Fruit fly (Drosophila melanogaster): Measurements from ENCODE around the gene CG17325.

dm6 chr2L:18796446-18796845, 16.0 kb upstream of the CG17325 start:
- TF ChIP-seq CTCF (optimal IDR thresholded peaks at IDR 0.05) (no peak), CG8478 (optimal IDR thresholded peaks at IDR 0.05) (no peak)

All from S2 (cell line).